Fruit fly (Drosophila melanogaster): ENCODE data around the gene MESR6.

DNA sequence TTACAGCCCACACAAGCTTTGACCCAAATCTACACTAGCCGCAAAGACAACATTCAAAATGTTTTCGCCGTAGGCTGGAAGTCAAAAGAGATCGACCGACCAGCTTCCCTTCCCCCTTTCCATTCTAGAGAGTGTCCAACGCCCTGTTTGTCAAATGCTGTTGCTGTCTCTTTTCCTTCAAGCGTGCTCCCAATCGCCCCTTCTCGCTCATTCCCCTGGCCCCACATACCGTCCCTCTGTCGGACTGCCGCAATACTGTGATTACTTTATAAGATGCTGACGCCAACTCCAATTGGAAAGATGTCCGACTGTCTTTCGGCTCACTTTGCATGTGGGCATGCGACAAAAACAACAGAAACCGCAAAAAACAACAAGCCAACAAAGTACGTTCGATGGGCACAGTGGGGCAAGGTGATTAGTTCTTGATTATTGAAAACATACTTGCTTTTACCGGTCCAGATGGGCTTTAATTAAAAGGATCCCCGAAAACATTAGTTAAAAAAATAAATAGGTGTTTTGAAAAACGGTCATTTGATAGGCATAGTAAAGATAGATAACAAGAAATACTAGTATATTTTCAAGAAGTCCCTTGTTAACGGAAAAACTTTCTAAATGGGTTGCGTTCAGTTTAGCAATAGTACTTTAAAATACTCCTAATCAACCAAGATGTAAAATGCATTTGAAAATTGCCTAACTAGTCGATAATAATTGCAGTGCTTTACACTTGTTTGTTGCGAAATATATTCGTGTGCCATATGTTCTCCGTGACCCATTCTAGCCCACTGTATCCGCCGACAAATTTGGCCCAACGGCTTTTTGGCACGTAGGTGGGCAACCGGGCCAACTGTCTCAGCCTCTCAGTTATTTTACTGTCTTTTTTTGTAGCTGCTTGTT lies 12.4 kb upstream of the MESR6 start:
- TF ChIP-seq dsf (GFP tag; optimal IDR thresholded peaks at IDR 0.05; ENCODE audit: borderline replicate concordance) (no peak), rgr (GFP tag; optimal IDR thresholded peaks at IDR 0.05) (peak; percentile 35), tai (GFP tag; optimal IDR thresholded peaks at IDR 0.05) (peak; percentile 41)
